Worm (Caenorhabditis elegans) whole organism, L3 larva: ENCODE data around the gene mrp-7.
"Not testable (repeated sequence)": the region's sequence is repeated elsewhere in the genome, so short reads cannot be mapped to it uniquely, and the experiment has no call there.

Experiments
- ZK546.5 ChIP-seq: sonication (generic microtip); optimal IDR thresholded peaks from 2 replicates; lab custom pipeline; 2017; ENCODE audit warnings: missing biosample characterization, missing genetic modification characterization
- aly-2 ChIP-seq: fragments of 150-350 bp; optimal IDR thresholded peaks from 2 replicates; lab custom pipeline; 2014; ENCODE audit warnings: missing biosample characterization, missing genetic modification characterization
- ama-1 ChIP-seq: fragments of 150-350 bp; optimal IDR thresholded peaks from 2 replicates; lab custom pipeline; 2018
- ceh-28 ChIP-seq: fragments of 150-350 bp; optimal IDR thresholded peaks from 2 replicates; lab custom pipeline; 2014; ENCODE audit warnings: missing biosample characterization, missing genetic modification reagents, missing genetic modification characterization
- egl-27 ChIP-seq: sonication (generic microtip); optimal IDR thresholded peaks from 4 replicates; lab custom pipeline; 2017; ENCODE audit warnings: missing biosample characterization, missing genetic modification reagents, missing genetic modification characterization
- fkh-10 ChIP-seq: sonication (generic microtip); optimal IDR thresholded peaks from 2 replicates; lab custom pipeline; 2017; ENCODE audit warnings: missing biosample characterization, missing genetic modification reagents, missing genetic modification characterization
- fos-1 ChIP-seq: fragments of 150-350 bp; optimal IDR thresholded peaks from 2 replicates; lab custom pipeline; 2014; ENCODE audit warnings: missing biosample characterization, missing genetic modification characterization
- jun-1 ChIP-seq: fragments of 150-350 bp; optimal IDR thresholded peaks from 2 replicates; lab custom pipeline; 2014; ENCODE audit warnings: missing biosample characterization, missing genetic modification reagents, missing genetic modification characterization
- nhr-12 ChIP-seq: fragments of 150-350 bp; optimal IDR thresholded peaks from 2 replicates; lab custom pipeline; 2014; ENCODE audit warnings: missing biosample characterization, missing genetic modification characterization
- nhr-25 ChIP-seq: sonication (generic microtip); optimal IDR thresholded peaks from 2 replicates; lab custom pipeline; 2017; ENCODE audit warnings: missing biosample characterization, missing genetic modification characterization
- nhr-76 ChIP-seq: fragments of 150-350 bp; sonication (generic microtip); optimal IDR thresholded peaks from 5 replicates; lab custom pipeline; 2014; ENCODE audit warnings: missing biosample characterization, missing genetic modification characterization
- skn-1 ChIP-seq: fragments of 150-350 bp; optimal IDR thresholded peaks from 2 replicates; lab custom pipeline; 2014; ENCODE audit warnings: missing biosample characterization, missing genetic modification characterization
- ztf-11 ChIP-seq: fragments of 150-350 bp; optimal IDR thresholded peaks from 2 replicates; lab custom pipeline; 2014; ENCODE audit warnings: missing biosample characterization, missing genetic modification characterization

DNA sequence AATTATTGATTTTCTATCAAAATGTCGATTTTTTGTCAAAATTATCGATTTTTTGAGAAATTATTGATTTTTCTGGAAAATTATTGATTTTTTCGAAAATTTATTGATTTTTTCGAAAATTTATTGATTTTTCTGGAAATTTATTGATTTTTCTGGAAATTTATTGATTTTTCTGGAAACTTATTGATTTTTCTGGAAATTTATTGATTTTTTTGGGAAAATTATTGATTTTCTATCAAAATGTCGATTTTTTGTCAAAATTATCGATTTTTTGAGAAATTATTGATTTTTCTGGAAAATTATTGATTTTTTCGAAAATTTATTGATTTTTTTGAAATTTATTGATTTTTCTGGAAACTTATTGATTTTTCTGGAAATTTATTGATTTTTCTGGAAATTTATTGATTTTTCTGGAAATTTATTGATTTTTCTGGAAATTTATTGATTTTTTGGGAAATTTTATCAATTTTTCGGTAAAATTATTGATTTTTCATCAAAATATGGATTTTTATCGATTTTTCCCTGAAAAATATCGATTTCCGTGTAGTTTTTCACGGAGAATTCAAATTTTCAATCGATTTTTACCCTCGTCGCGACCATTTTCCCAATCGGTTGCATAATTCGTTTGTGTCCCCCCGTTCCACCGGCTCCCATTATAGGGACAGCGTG is 39.0 kb upstream of the mrp-7 start:
- not testable (repeated sequence) for TF ChIP-seq ZK546.5; nhr-76 (tag; lab: Kevin White, UChicago); nhr-25 (tag; lab: Kevin White, UChicago); ztf-11; fos-1 (tag; lab: Kevin White, UChicago); skn-1 (tag; lab: Kevin White, UChicago); aly-2 (tag; lab: Kevin White, UChicago); jun-1 (tag; lab: Kevin White, UChicago); fkh-10; ama-1 (lab: Kevin White, UChicago); nhr-12 (tag; lab: Kevin White, UChicago); egl-27 (tag; lab: Kevin White, UChicago)
- peak; percentile 98 for TF ChIP-seq ceh-28
